Worm (Caenorhabditis elegans): ENCODE data around the gene Y67A10A.11.

ce11 chrIV:14343756-14344155 lies 4.0 kb downstream of the Y67A10A.11 start, which contains the start of gene srlf-28:
- no peak for TF ChIP-seq nhr-76 (tag; optimal IDR thresholded peaks at IDR 0.05)
- no peak for TF ChIP-seq unc-39 (tag; optimal IDR thresholded peaks at IDR 0.05)
- TF ChIP-seq lsy-2 (tag; optimal IDR thresholded peaks at IDR 0.05), result no peak
- TF ChIP-seq snpc-4 (tag; optimal IDR thresholded peaks at IDR 0.05), result no peak
- TF ChIP-seq unc-62 (GFP tag; optimal IDR thresholded peaks at IDR 0.05), result no peak
- TF ChIP-seq lin-13 (tag; optimal IDR thresholded peaks at IDR 0.05), result no peak
- TF ChIP-seq nhr-237 (tag; optimal IDR thresholded peaks at IDR 0.05), result no peak
- no peak for TF ChIP-seq mab-5 (tag; optimal IDR thresholded peaks at IDR 0.05)
- no peak for TF ChIP-seq ces-1 (GFP tag; optimal IDR thresholded peaks at IDR 0.05)
- TF ChIP-seq nhr-28 (tag; optimal IDR thresholded peaks at IDR 0.05), result no peak
- TF ChIP-seq blmp-1 (tag; optimal IDR thresholded peaks at IDR 0.05), result no peak
- no peak for TF ChIP-seq ztf-11 (tag; optimal IDR thresholded peaks at IDR 0.05)

Data from whole organism, mixed stage, embryonic.